Fruit fly (Drosophila melanogaster) whole organism: ENCODE results near the gene LysD.

Experiments used
- CG8478 ChIP-seq: fragments of >200 bp; optimal IDR thresholded peaks from 2 replicates; lab custom pipeline; 2018; ENCODE audit warnings: inconsistent platforms
- psq ChIP-seq: fragments of >200 bp; optimal IDR thresholded peaks from 2 replicates; lab custom pipeline; 2017
- usp ChIP-seq: fragments of >200 bp; optimal IDR thresholded peaks from 2 replicates; lab custom pipeline; 2017; ENCODE audit warnings: missing biosample characterization, missing genetic modification characterization, mixed read lengths

- no peak for TF ChIP-seq usp (GFP tag; lab: Kevin White, UChicago)
- TF ChIP-seq CG8478 (lab: Kevin White, UChicago), result no peak
- TF ChIP-seq psq (lab: Kevin White, UChicago), result no peak
Observed at dm6 chr3L:1251712-1252111, 40.7 kb upstream of the LysD start, which contains the start of the genes CG9130 and CG9133.
